Worm (Caenorhabditis elegans) whole organism, L1 larva: ENCODE results near the gene F14D7.18.

Source experiments
- ceh-63 ChIP-seq: fragments of 200-800 bp; sonication (Bioruptor generic); optimal IDR thresholded peaks from 2 replicates; lab custom pipeline; 2018; ENCODE audit warnings: mild to moderate bottlenecking, missing genetic modification characterization, missing compliant biosample characterization
- ceh-82 ChIP-seq, 3 experiments: fragments of 150-350 bp in 1 of 3; sonication (generic microtip) in 2 of 3; optimal IDR thresholded peaks; 2 replicates each; lab custom pipeline; 2014 to 2017; ENCODE audit warnings: missing biosample characterization in 3 of 3, missing genetic modification characterization in 3 of 3
- efl-1 ChIP-seq, 4 experiments: fragments of 150-350 bp; optimal IDR thresholded peaks in 3 of 4; peaks in 1 of 4; 1 replicate in 1 of 4; 2 replicates in 3 of 4; lab custom pipeline; 2014; ENCODE audit warnings: missing biosample characterization in 2 of 4, missing genetic modification characterization in 2 of 4, missing genetic modification reagents in 2 of 4
- fkh-4 ChIP-seq: sonication (generic microtip); optimal IDR thresholded peaks from 2 replicates; lab custom pipeline; 2016; ENCODE audit warnings: missing compliant biosample characterization, missing genetic modification characterization, borderline replicate concordance
- fkh-8 ChIP-seq: sonication (generic microtip); optimal IDR thresholded peaks from 2 replicates; lab custom pipeline; 2016; ENCODE audit warnings: mild to moderate bottlenecking, missing genetic modification characterization, missing compliant biosample characterization
- grh-1 ChIP-seq: fragments of 200-800 bp; sonication (Bioruptor generic); IDR thresholded peaks from 2 replicates; pipeline ENCODE4 v1.3.6; 2022; ENCODE audit warnings: missing genetic modification reagents, missing genetic modification characterization, missing compliant biosample characterization
- hpl-2 ChIP-seq: fragments of 150-350 bp; optimal IDR thresholded peaks from 2 replicates; lab custom pipeline; 2014; ENCODE audit warnings: missing biosample characterization, missing genetic modification reagents, missing genetic modification characterization
- lin-13 ChIP-seq: fragments of 150-350 bp; optimal IDR thresholded peaks from 2 replicates; lab custom pipeline; 2014; ENCODE audit warnings: missing biosample characterization, missing genetic modification reagents, missing genetic modification characterization
- mep-1 ChIP-seq: fragments of 150-350 bp; optimal IDR thresholded peaks from 2 replicates; lab custom pipeline; 2014; ENCODE audit warnings: missing biosample characterization, missing genetic modification characterization
- nhr-11 ChIP-seq: fragments of 150-350 bp; optimal IDR thresholded peaks from 2 replicates; lab custom pipeline; 2014; ENCODE audit warnings: missing biosample characterization, missing genetic modification characterization
- nhr-12 ChIP-seq: sonication (generic microtip); optimal IDR thresholded peaks from 2 replicates; lab custom pipeline; 2017; ENCODE audit warnings: missing biosample characterization, missing genetic modification characterization
- nhr-77 ChIP-seq: fragments of 150-350 bp; optimal IDR thresholded peaks from 2 replicates; lab custom pipeline; 2014; ENCODE audit warnings: missing biosample characterization, missing genetic modification characterization
- unc-130 ChIP-seq: fragments of 150-350 bp; optimal IDR thresholded peaks from 2 replicates; lab custom pipeline; 2017; ENCODE audit warnings: missing biosample characterization, missing genetic modification characterization, inconsistent platforms
- unc-62 ChIP-seq: fragments of 150-350 bp; optimal IDR thresholded peaks from 2 replicates; lab custom pipeline; 2014; ENCODE audit warnings: missing biosample characterization, missing genetic modification reagents, missing genetic modification characterization

ce11 chrV:14283241-14283640 lies 7.3 kb downstream of the F14D7.18 start, which contains the start of gene F40G12.10:
- TF ChIP-seq nhr-12 (tag; lab: Kevin White, UChicago) (no peak), ceh-63 (GFP tag; lab: Kevin White, UChicago) (no peak), fkh-4 (tag; lab: Kevin White, UChicago) (no peak), mep-1 (no peak), unc-130 (tag; lab: Kevin White, UChicago) (no peak), fkh-8 (tag; lab: Kevin White, UChicago) (no peak), grh-1 (GFP tag; lab: Robert Waterston, UW) (no peak), lin-13 (no peak), hpl-2 (no peak), efl-1 (optimal IDR thresholded peaks at IDR 0.05; lab: Kevin White, UChicago) (no peak), efl-1 (GFP tag; optimal IDR thresholded peaks at IDR 0.05 in 1 of 2; lab: Kevin White, UChicago) (no peak), nhr-77 (tag; lab: Kevin White, UChicago) (no peak), unc-62 (GFP tag; lab: Kevin White, UChicago) (no peak), ceh-82 (tag; optimal IDR thresholded peaks at IDR 0.05; lab: Kevin White, UChicago) (no peak), nhr-11 (tag; lab: Kevin White, UChicago) (no peak)
